Fruit fly (Drosophila melanogaster) whole organism, adult: ENCODE measurements around the gene CG42586.
"Not testable (repeated sequence)": the region's sequence is repeated elsewhere in the genome, so short reads cannot be mapped to it uniquely, and the experiment has no call there.

Source experiments
- CG11617 ChIP-seq: fragments of 200-800 bp; sonication (Bioruptor generic); optimal IDR thresholded peaks from 2 replicates; lab custom pipeline; 2017; ENCODE audit warnings: mild to moderate bottlenecking, missing biosample characterization, missing genetic modification reagents, missing genetic modification characterization
- CG12768 ChIP-seq: fragments of 200-800 bp; sonication (Bioruptor generic); optimal IDR thresholded peaks from 2 replicates; lab custom pipeline; 2017; ENCODE audit warnings: missing biosample characterization, missing genetic modification characterization, mild to moderate bottlenecking, moderate library complexity, missing genetic modification reagents
- CG14711 ChIP-seq: fragments of 200-800 bp; sonication (Bioruptor generic); optimal IDR thresholded peaks from 2 replicates; lab custom pipeline; 2018; ENCODE audit warnings: missing biosample characterization, mild to moderate bottlenecking, missing genetic modification characterization, moderate library complexity
- CG1620 ChIP-seq: fragments of 200-800 bp; sonication (Bioruptor generic); optimal IDR thresholded peaks from 2 replicates; lab custom pipeline; 2016; ENCODE audit warnings: missing biosample characterization, missing genetic modification characterization
- CG33017 ChIP-seq: fragments of 200-800 bp; sonication (Bioruptor generic); optimal IDR thresholded peaks from 2 replicates; lab custom pipeline; 2018; ENCODE audit warnings: missing biosample characterization, mild to moderate bottlenecking, missing genetic modification characterization, moderate library complexity
- CG5204 ChIP-seq: fragments of 200-800 bp; sonication (Bioruptor generic); optimal IDR thresholded peaks from 2 replicates; lab custom pipeline; 2016; ENCODE audit warnings: missing biosample characterization, missing genetic modification characterization
- CG7045 ChIP-seq: fragments of 200-800 bp; sonication (Bioruptor generic); optimal IDR thresholded peaks from 2 replicates; lab custom pipeline; 2017; ENCODE audit warnings: missing biosample characterization, mild to moderate bottlenecking, missing genetic modification characterization
- CG7101 ChIP-seq: fragments of 200-800 bp; sonication (Bioruptor generic); optimal IDR thresholded peaks from 2 replicates; lab custom pipeline; 2018; ENCODE audit warnings: missing biosample characterization, mild to moderate bottlenecking, missing genetic modification characterization, moderate library complexity
- Clk ChIP-seq: fragments of 200-800 bp; sonication (Bioruptor generic); optimal IDR thresholded peaks from 2 replicates; lab custom pipeline; 2017; ENCODE audit warnings: missing biosample characterization, missing genetic modification characterization
- Hr96 ChIP-seq: fragments of 200-800 bp; sonication (Bioruptor generic); optimal IDR thresholded peaks from 2 replicates; lab custom pipeline; 2016; ENCODE audit warnings: missing biosample characterization, missing genetic modification characterization
- Mnt ChIP-seq: fragments of 200-800 bp; sonication (Bioruptor generic); optimal IDR thresholded peaks from 2 replicates; lab custom pipeline; 2016; ENCODE audit warnings: missing biosample characterization, mild to moderate bottlenecking, missing genetic modification characterization
- bab1 ChIP-seq: fragments of 200-800 bp; sonication (Bioruptor generic); optimal IDR thresholded peaks from 3 replicates; lab custom pipeline; 2019; ENCODE audit warnings: missing biosample characterization, mild to moderate bottlenecking, missing genetic modification characterization, moderate library complexity
- cic ChIP-seq: fragments of 200-800 bp; sonication (Bioruptor generic); optimal IDR thresholded peaks from 2 replicates; lab custom pipeline; 2017; ENCODE audit warnings: missing biosample characterization, mild to moderate bottlenecking, missing genetic modification characterization, moderate library complexity
- cnc ChIP-seq, 2 experiments: fragments of >200 bp; optimal IDR thresholded peaks; 2 replicates each; lab custom pipeline; 2017
- kay ChIP-seq: fragments of 200-800 bp; sonication (Bioruptor generic); peaks from one replicate; lab custom pipeline; 2016; ENCODE audit warnings: missing biosample characterization, missing genetic modification characterization, borderline replicate concordance
- ovo ChIP-seq: fragments of 200-800 bp; sonication (Bioruptor generic); optimal IDR thresholded peaks from 2 replicates; lab custom pipeline; 2016; ENCODE audit warnings: missing biosample characterization, missing genetic modification characterization
- pad ChIP-seq: fragments of 200-800 bp; sonication (Bioruptor generic); optimal IDR thresholded peaks from 3 replicates; lab custom pipeline; 2017; ENCODE audit warnings: missing biosample characterization, missing genetic modification characterization, mild to moderate bottlenecking, moderate library complexity, missing genetic modification reagents
- tj ChIP-seq: fragments of 200-800 bp; sonication (Bioruptor generic); optimal IDR thresholded peaks from 3 replicates; lab custom pipeline; 2017; ENCODE audit warnings: missing biosample characterization, mild to moderate bottlenecking, missing genetic modification characterization, moderate library complexity
- toe ChIP-seq: fragments of 200-800 bp; sonication (Bioruptor generic); optimal IDR thresholded peaks from 2 replicates; lab custom pipeline; 2016; ENCODE audit warnings: missing biosample characterization, missing genetic modification characterization

The CG42586 gene

DNA sequence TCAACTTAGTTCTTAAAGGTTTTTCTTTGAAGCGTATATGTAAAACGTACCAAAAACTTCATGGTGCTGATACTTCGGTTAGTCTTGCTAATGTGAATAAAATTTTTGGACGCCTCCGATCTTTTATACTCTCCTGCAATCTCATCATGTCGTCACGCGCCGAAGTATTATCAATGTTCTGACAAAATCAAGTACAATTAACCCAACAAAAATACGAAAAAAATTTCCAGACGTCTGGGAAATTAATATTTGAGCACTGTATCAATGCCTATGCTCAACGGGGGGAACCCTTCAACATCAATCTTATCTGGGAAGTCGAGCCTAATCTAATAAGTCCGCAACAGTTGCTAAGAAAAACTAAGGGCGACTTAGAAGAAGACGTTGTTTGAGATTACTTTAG is at the start of gene CG42586:
CG42586 (minus strand) TSS at position 101 of the 400 bp plus-strand sequence.
- not testable (repeated sequence) for TF ChIP-seq CG33017 (tag; lab: Kevin White, UChicago); Hr96; cic (GFP tag; lab: Kevin White, UChicago)

dm6 chr2L:14784498-14784897 is 42.9 kb upstream of the CG42586 start, which contains the start of gene CG18636:
TSS of gene CG18636 (minus strand) at chr2L:14784598.
- TF ChIP-seq pad: no peak

dm6 chr2L:14774713-14775112 is 33.1 kb upstream of the CG42586 start, which contains the start of gene CG4650:
TSS of gene CG4650 (minus strand) at chr2L:14774981.
- TF ChIP-seq Clk (GFP tag; lab: Kevin White, UChicago): no peak
- no peak for TF ChIP-seq bab1 (GFP tag; lab: Kevin White, UChicago)
- TF ChIP-seq cnc (optimal IDR thresholded peaks at IDR 0.05; lab: Kevin White, UChicago): no peak

DNA sequence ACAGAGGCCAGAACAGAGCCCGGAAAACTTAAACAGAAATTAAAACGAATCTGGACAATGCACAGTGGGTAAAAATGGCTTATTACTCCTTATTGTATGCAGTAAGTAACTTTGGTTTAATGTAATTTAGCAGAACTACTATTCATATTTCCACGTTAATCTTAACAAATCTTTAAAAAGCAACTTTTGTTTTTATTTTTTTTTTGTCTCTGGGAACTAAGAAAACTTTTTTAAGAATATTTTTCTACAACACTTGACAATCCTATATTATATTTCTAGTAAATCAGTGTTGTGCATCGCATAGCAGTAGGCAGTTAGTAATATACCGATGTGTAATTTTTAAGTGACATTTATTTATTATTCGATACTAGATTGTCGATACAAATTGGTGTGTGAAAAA is 24.0 kb upstream of the CG42586 start, which contains the start of gene CG4701:
CG4701 (plus strand) TSS at position 301 of the 400 bp plus-strand sequence.
- no peak for TF ChIP-seq CG5204 (GFP tag; lab: Kevin White, UChicago)
- no peak for TF ChIP-seq Mnt (GFP tag; lab: Kevin White, UChicago)
- no peak for TF ChIP-seq ovo (GFP tag; lab: Kevin White, UChicago)
- TF ChIP-seq CG12768: no peak
- TF ChIP-seq Hr96: no peak
- no peak for TF ChIP-seq CG7045 (GFP tag; lab: Kevin White, UChicago)
- no peak for TF ChIP-seq pad
- TF ChIP-seq cic (GFP tag; lab: Kevin White, UChicago): no peak
- no peak for TF ChIP-seq cnc (optimal IDR thresholded peaks at IDR 0.05; lab: Kevin White, UChicago)
- no peak for TF ChIP-seq CG33017 (tag; lab: Kevin White, UChicago)

- TF ChIP-seq pad (no peak), cnc (optimal IDR thresholded peaks at IDR 0.05; lab: Kevin White, UChicago) (no peak), Mnt (GFP tag; lab: Kevin White, UChicago) (no peak), CG33017 (tag; lab: Kevin White, UChicago) (no peak)
Measured at dm6 chr2L:14762465-14762864, 20.8 kb upstream of the CG42586 start, which contains the start of gene CSN1a. TSS of gene CSN1a (plus strand) at chr2L:14762765.

dm6 chr2L:14760467-14760866 is 18.8 kb upstream of the CG42586 start, which contains the start of gene CG4691:
TSS of gene CG4691 (plus strand) at chr2L:14760767.
- TF ChIP-seq CG12768 (no peak), CG11617 (GFP tag; lab: Kevin White, UChicago) (no peak), pad (no peak), bab1 (GFP tag; lab: Kevin White, UChicago) (no peak), Clk (GFP tag; lab: Kevin White, UChicago) (no peak), CG5204 (GFP tag; lab: Kevin White, UChicago) (no peak), Hr96 (no peak)

DNA sequence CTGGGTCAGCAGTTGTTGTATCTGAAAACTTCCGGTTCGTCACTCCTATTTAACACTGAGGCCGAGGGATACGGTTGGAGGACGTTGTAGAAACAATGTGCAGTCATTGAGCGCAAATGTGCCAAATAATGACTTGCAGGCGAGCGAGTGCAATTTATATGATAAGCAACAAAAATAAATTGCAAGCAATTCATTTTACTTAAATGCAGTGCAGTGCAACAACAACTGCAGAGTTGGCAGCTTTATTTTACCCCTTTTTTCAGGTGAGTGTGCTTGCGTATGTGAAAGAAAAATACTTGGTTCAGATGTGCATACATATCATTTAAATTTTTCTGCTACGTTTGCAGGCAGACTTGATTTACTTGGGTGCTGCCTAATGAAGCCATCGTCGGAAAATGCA is 4.4 kb upstream of the CG42586 start:
- TF ChIP-seq bab1 (GFP tag; lab: Kevin White, UChicago): no peak
- no peak for TF ChIP-seq CG33017 (tag; lab: Kevin White, UChicago)
- peak; percentile 90 for TF ChIP-seq tj (GFP tag; lab: Kevin White, UChicago)
- TF ChIP-seq CG11617 (GFP tag; lab: Kevin White, UChicago): no peak
- no peak for TF ChIP-seq pad
- no peak for TF ChIP-seq toe (GFP tag; lab: Kevin White, UChicago)
- no peak for TF ChIP-seq Hr96
- no peak for TF ChIP-seq Clk (GFP tag; lab: Kevin White, UChicago)

DNA sequence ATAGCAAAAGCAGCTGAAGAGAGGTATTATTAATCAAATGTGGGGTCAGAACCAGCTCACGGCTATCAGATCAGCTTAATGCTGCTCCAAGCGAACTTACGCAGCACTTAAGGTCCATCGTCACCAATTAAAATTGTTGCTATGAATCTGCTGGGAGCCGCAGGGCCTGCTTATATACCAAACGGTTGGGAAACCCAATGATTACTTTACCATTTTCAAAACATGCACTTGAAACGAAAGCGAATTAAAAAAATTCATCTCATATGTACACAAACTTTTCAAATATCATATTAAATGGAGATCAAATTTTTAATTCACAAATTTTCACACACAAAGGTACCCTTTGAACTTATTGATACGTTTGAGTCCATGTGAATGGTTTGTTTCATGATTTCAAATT is 3.4 kb upstream of the CG42586 start, which contains the start of gene CG42587:
CG42587 (minus strand) TSS at position 143 of the 400 bp plus-strand sequence.
- TF ChIP-seq CG5204 (GFP tag; lab: Kevin White, UChicago): no peak
- no peak for TF ChIP-seq CG11617 (GFP tag; lab: Kevin White, UChicago)
- no peak for TF ChIP-seq CG12768
- TF ChIP-seq cnc (optimal IDR thresholded peaks at IDR 0.05; lab: Kevin White, UChicago): no peak
- no peak for TF ChIP-seq tj (GFP tag; lab: Kevin White, UChicago)
- no peak for TF ChIP-seq CG7045 (GFP tag; lab: Kevin White, UChicago)
- TF ChIP-seq CG14711 (tag; lab: Kevin White, UChicago): no peak
- no peak for TF ChIP-seq toe (GFP tag; lab: Kevin White, UChicago)
- TF ChIP-seq CG7101 (tag; lab: Kevin White, UChicago): no peak
- no peak for TF ChIP-seq ovo (GFP tag; lab: Kevin White, UChicago)
- no peak for TF ChIP-seq Mnt (GFP tag; lab: Kevin White, UChicago)

DNA sequence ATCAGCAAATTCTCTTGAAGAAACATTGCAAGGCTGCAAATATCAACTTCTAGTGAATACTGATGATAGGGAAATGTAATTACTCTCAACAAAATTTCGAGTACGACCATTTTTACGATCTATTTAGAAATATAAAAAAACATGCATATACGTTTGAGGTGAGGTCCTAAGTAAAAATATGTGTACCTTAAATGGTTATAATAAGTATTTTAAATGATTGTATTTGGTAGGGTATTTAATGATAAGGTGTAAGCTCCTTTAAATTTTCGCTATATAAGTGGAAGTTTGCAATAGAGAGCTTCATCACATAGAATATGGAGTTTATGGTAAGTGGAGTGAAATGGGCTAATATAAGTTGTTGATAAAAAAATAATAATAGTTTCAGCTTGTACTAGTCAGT is 2.5 kb upstream of the CG42586 start, which contains the start of gene CG42681:
CG42681 (plus strand) TSS at position 301 of the 400 bp plus-strand sequence.
- TF ChIP-seq CG14711 (tag; lab: Kevin White, UChicago): no peak
- no peak for TF ChIP-seq CG7101 (tag; lab: Kevin White, UChicago)
- TF ChIP-seq toe (GFP tag; lab: Kevin White, UChicago): no peak
- no peak for TF ChIP-seq ovo (GFP tag; lab: Kevin White, UChicago)
- TF ChIP-seq kay (GFP tag; lab: Kevin White, UChicago): no peak
- no peak for TF ChIP-seq Mnt (GFP tag; lab: Kevin White, UChicago)
- no peak for TF ChIP-seq CG5204 (GFP tag; lab: Kevin White, UChicago)
- no peak for TF ChIP-seq cnc (optimal IDR thresholded peaks at IDR 0.05; lab: Kevin White, UChicago)
- TF ChIP-seq CG11617 (GFP tag; lab: Kevin White, UChicago): no peak
- no peak for TF ChIP-seq pad
- TF ChIP-seq CG7045 (GFP tag; lab: Kevin White, UChicago): no peak
- no peak for TF ChIP-seq CG1620 (GFP tag; lab: Kevin White, UChicago)
- no peak for TF ChIP-seq Clk (GFP tag; lab: Kevin White, UChicago)
- no peak for TF ChIP-seq tj (GFP tag; lab: Kevin White, UChicago)
- no peak for TF ChIP-seq bab1 (GFP tag; lab: Kevin White, UChicago)
- no peak for TF ChIP-seq cic (GFP tag; lab: Kevin White, UChicago)
- no peak for TF ChIP-seq CG33017 (tag; lab: Kevin White, UChicago)
- TF ChIP-seq CG12768: no peak
